Fruit fly (Drosophila melanogaster) whole organism, pupa: ENCODE measurements around the gene CG12506.

Source experiments
- CG14655 ChIP-seq: fragments of 200-800 bp; sonication (Bioruptor generic); optimal IDR thresholded peaks from 3 replicates; lab custom pipeline; 2017; ENCODE audit warnings: mild to moderate bottlenecking, missing biosample characterization, missing genetic modification reagents, missing genetic modification characterization
- EcR ChIP-seq: fragments of 200-800 bp; sonication (Bioruptor generic); optimal IDR thresholded peaks from 3 replicates; lab custom pipeline; 2019; ENCODE audit warnings: missing biosample characterization, missing genetic modification characterization, mild to moderate bottlenecking, moderate library complexity, missing genetic modification reagents

- TF ChIP-seq CG14655 (GFP tag; lab: Kevin White, UChicago), result no peak
- no peak for TF ChIP-seq EcR (GFP tag; lab: Kevin White, UChicago)
Observed at dm6 chr2L:780182-780581, 6.8 kb downstream of the CG12506 start, which contains the start of gene Gr21a.
